Worm (Caenorhabditis elegans): ENCODE data around the gene Y70C5C.1.

Y70C5C.1 gene

ce11 chrV:16744783-16745182 lies 44.8 kb downstream of the Y70C5C.1 start (continued):
- TF ChIP-seq bed-2 (GFP tag; IDR thresholded peaks at IDR 0.05) (no peak), lin-54 (GFP tag; optimal IDR thresholded peaks at IDR 0.05) (peak; percentile 38), B0261.1 (tag; optimal IDR thresholded peaks at IDR 0.05) (no peak), hlh-12 (tag; optimal IDR thresholded peaks at IDR 0.05) (no peak), ztf-28 (GFP tag; IDR thresholded peaks at IDR 0.05) (0 out of 2 replicates have a peak, but pooled peaks have one; percentile 44), ama-1 (optimal IDR thresholded peaks at IDR 0.05) (no peak), ama-1 (GFP tag; optimal IDR thresholded peaks at IDR 0.05) (no peak), K11D2.4 (GFP tag; IDR thresholded peaks at IDR 0.05) (no peak), attf-6 (GFP tag; IDR thresholded peaks at IDR 0.05) (peak; percentile 93), zim-3 (tag; optimal IDR thresholded peaks at IDR 0.05) (no peak), ceh-58 (GFP tag; IDR thresholded peaks at IDR 0.05) (peak; percentile 65; the same call in 1 of the 2 replicates), egl-44 (GFP tag; IDR thresholded peaks at IDR 0.05) (peak; percentile 27; the same call in 1 of the 2 replicates), egl-18 (GFP tag; IDR thresholded peaks at IDR 0.05) (no peak), zfh-2 (GFP tag; conservative IDR thresholded peaks at IDR 0.05) (no peak), rec-8 (tag; optimal IDR thresholded peaks at IDR 0.05) (no peak), snpc-4 (GFP tag; optimal IDR thresholded peaks at IDR 0.05) (no peak), snpc-4 (tag; optimal IDR thresholded peaks at IDR 0.05) (no peak), B0336.3 (GFP tag; IDR thresholded peaks at IDR 0.05) (peak; percentile 89), nhr-120 (GFP tag; IDR thresholded peaks at IDR 0.05) (no peak), cebp-2 (GFP tag; IDR thresholded peaks at IDR 0.05) (no peak), dpff-1 (tag; optimal IDR thresholded peaks at IDR 0.05) (no peak), D2030.7 (GFP tag; IDR thresholded peaks at IDR 0.05) (peak; percentile 80), ceh-27 (GFP tag; optimal IDR thresholded peaks at IDR 0.05) (no peak), F33H1.4 (GFP tag; IDR thresholded peaks at IDR 0.05) (no peak; the same call in 1 of the 2 replicates), rcor-1 (GFP tag; IDR thresholded peaks at IDR 0.05) (peak; percentile 68; the same call in 1 of the 2 replicates), ceh-91 (GFP tag; IDR thresholded peaks at IDR 0.05) (peak; percentile 64; the same call in 1 of the 2 replicates), lir-1 (GFP tag; conservative IDR thresholded peaks at IDR 0.05) (peak; percentile 37; the same call in 1 of the 2 replicates), hmg-1.2 (GFP tag; IDR thresholded peaks at IDR 0.05) (peak; percentile 36), hrde-1 (tag; optimal IDR thresholded peaks at IDR 0.05; ENCODE audit: borderline replicate concordance) (peak; percentile 74), aptf-3 (GFP tag; IDR thresholded peaks at IDR 0.05) (0 out of 2 replicates have a peak, but pooled peaks have one; percentile 43), nfyb-1 (GFP tag; IDR thresholded peaks at IDR 0.05) (0 out of 2 replicates have a peak, but pooled peaks have one; percentile 33), ztf-26 (tag; optimal IDR thresholded peaks at IDR 0.05) (no peak), attf-5 (GFP tag; optimal IDR thresholded peaks at IDR 0.05) (no peak), tbp1 (GFP tag; optimal IDR thresholded peaks at IDR 0.05) (peak; percentile 13), madf-6 (GFP tag; IDR thresholded peaks at IDR 0.05) (peak; percentile 78), pbrm-1 (GFP tag; IDR thresholded peaks at IDR 0.05) (peak; percentile 57), repo-1 (tag; optimal IDR thresholded peaks at IDR 0.05) (peak; percentile 59), egrh-3 (GFP tag; IDR thresholded peaks at IDR 0.05) (no peak), B0019.2 (GFP tag; conservative IDR thresholded peaks at IDR 0.05) (no peak; the same call in 1 of the 2 replicates), ceh-40 (GFP tag; IDR thresholded peaks at IDR 0.05) (no peak), tlf-1 (GFP tag; optimal IDR thresholded peaks at IDR 0.05) (peak; percentile 48), ekl-4 (GFP tag; IDR thresholded peaks at IDR 0.05) (peak; percentile 62; the same call in 1 of the 2 replicates), nhr-179 (tag; optimal IDR thresholded peaks at IDR 0.05) (no peak), ztf-6 (GFP tag; IDR thresholded peaks at IDR 0.05) (no peak), F57A8.1 (GFP tag; optimal IDR thresholded peaks at IDR 0.05) (no peak), lin-40 (tag; optimal IDR thresholded peaks at IDR 0.05) (no peak), let-607 (tag; optimal IDR thresholded peaks at IDR 0.05) (no peak), ztf-3 (GFP tag; optimal IDR thresholded peaks at IDR 0.05) (no peak), unc-130 (GFP tag; optimal IDR thresholded peaks at IDR 0.05) (peak; percentile 27)

Measured in whole organism, young adult.